Fruit fly (Drosophila melanogaster): ENCODE results near the gene CG14453.

Gene CG14453

DNA sequence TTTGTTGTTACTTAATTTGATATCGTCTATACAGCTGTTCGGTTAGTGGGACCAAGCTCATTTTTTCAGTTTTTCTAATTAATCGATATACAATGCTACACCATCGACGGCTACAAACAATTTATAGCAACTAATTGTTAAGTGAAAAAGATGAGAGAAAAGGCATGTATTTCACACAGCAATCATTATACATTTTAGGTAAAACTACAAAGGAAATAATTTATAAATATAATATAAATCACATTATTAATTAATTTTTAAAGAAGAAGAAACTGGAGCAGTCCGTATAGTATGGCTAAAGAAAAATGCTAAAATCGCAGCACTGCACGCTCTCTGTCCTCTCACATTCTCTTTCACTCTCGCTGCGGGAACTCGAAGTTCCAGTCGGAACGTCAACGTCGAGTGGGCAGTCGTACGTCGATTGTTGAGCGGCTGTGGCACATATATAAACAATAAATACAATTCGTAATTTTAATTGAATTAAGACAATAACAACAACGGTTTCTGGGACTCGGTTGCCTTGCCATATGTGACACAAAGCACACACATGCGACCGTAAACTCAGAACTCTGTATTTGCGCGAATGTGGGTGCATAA lies 34.0 kb downstream of the CG14453 start, which contains the start of the genes CG14450 and CG11367:
Gene CG14450 (minus strand): TSS at position 51 of the 597 bp plus-strand sequence.
Gene CG11367 (plus strand): TSS at position 373 of the 597 bp plus-strand sequence.
- TF ChIP-seq pan (optimal IDR thresholded peaks at IDR 0.05) (no peak), CG8478 (optimal IDR thresholded peaks at IDR 0.05) (no peak), EcR (GFP tag; optimal IDR thresholded peaks at IDR 0.05) (no peak), psq (optimal IDR thresholded peaks at IDR 0.05) (no peak), usp (GFP tag; optimal IDR thresholded peaks at IDR 0.05) (no peak), Dll (optimal IDR thresholded peaks at IDR 0.05) (no peak)

DNA sequence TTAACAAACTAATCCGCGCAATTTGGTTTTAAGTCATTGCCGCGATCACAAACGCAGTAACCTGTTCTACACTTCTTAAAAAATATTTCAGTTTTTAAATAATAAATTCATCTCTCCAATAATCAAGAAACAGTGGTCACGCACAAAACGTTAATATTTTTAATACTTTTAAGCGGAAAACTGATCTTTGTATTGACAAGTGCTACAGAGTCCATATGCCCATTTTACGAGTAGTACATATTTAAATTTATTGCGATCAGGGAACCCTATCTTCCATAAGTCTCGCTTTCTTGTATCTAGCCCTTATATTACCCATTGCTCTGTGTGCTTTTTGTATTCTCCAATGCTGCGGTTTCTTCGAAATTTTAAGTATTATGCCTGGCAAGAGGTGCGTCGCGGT lies 35.6 kb downstream of the CG14453 start, which contains the start of gene CG32454:
Gene CG32454 (plus strand): TSS at position 301 of the 400 bp plus-strand sequence.
- TF ChIP-seq usp (GFP tag; optimal IDR thresholded peaks at IDR 0.05) (no peak), EcR (GFP tag; optimal IDR thresholded peaks at IDR 0.05) (no peak), psq (optimal IDR thresholded peaks at IDR 0.05) (no peak), CG8478 (optimal IDR thresholded peaks at IDR 0.05) (no peak), pan (optimal IDR thresholded peaks at IDR 0.05) (no peak), Dll (optimal IDR thresholded peaks at IDR 0.05) (no peak)

DNA sequence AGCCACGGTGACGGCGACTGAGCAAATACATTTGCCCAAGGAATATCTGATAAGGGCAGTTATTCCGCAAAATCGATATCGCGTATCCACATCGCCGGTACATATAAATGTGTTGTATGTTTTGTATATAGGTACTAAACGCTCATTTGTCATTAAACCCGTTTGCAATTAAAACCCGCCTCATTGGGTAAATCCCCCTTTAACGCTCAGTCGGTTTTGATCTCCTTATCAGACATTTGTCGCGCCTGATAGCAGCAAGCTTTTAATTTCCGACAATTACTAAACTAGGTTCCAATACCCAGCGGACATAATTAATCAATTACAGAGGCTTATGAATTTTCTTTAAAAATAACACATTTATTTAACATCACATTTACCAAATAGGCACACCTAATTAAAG lies 37.5 kb downstream of the CG14453 start:
- no peak for TF ChIP-seq Dll (optimal IDR thresholded peaks at IDR 0.05)
- no peak for TF ChIP-seq pan (optimal IDR thresholded peaks at IDR 0.05)
- TF ChIP-seq psq (optimal IDR thresholded peaks at IDR 0.05) = no peak
- TF ChIP-seq EcR (GFP tag; optimal IDR thresholded peaks at IDR 0.05) = no peak
- TF ChIP-seq CG8478 (optimal IDR thresholded peaks at IDR 0.05) = no peak
- TF ChIP-seq usp (GFP tag; optimal IDR thresholded peaks at IDR 0.05) = no peak

- no peak for TF ChIP-seq Dll (optimal IDR thresholded peaks at IDR 0.05)
- no peak for TF ChIP-seq usp (GFP tag; optimal IDR thresholded peaks at IDR 0.05)
- no peak for TF ChIP-seq EcR (GFP tag; optimal IDR thresholded peaks at IDR 0.05)
- TF ChIP-seq CG8478 (optimal IDR thresholded peaks at IDR 0.05) = no peak
- no peak for TF ChIP-seq pan (optimal IDR thresholded peaks at IDR 0.05)
- TF ChIP-seq psq (optimal IDR thresholded peaks at IDR 0.05) = no peak
Measured at dm6 chr3L:22733607-22734006, 39.7 kb downstream of the CG14453 start.

dm6 chr3L:22737732-22738611 lies 44.1 kb downstream of the CG14453 start, which contains the start of gene CG11241:
Gene CG11241 (minus strand): TSS chr3L:22738420.
- no peak for TF ChIP-seq pan (optimal IDR thresholded peaks at IDR 0.05)
- TF ChIP-seq Dll (optimal IDR thresholded peaks at IDR 0.05) = no peak

dm6 chr3L:22741389-22742120 lies 47.7 kb downstream of the CG14453 start, which contains the start of gene CG7369:
Gene CG7369 (plus strand): TSS chr3L:22741793.
- TF ChIP-seq pan (optimal IDR thresholded peaks at IDR 0.05) = no peak
- TF ChIP-seq Dll (optimal IDR thresholded peaks at IDR 0.05) = no peak
- no peak for TF ChIP-seq psq (optimal IDR thresholded peaks at IDR 0.05)
- no peak for TF ChIP-seq usp (GFP tag; optimal IDR thresholded peaks at IDR 0.05)
- no peak for TF ChIP-seq EcR (GFP tag; optimal IDR thresholded peaks at IDR 0.05)
- no peak for TF ChIP-seq CG8478 (optimal IDR thresholded peaks at IDR 0.05)

DNA sequence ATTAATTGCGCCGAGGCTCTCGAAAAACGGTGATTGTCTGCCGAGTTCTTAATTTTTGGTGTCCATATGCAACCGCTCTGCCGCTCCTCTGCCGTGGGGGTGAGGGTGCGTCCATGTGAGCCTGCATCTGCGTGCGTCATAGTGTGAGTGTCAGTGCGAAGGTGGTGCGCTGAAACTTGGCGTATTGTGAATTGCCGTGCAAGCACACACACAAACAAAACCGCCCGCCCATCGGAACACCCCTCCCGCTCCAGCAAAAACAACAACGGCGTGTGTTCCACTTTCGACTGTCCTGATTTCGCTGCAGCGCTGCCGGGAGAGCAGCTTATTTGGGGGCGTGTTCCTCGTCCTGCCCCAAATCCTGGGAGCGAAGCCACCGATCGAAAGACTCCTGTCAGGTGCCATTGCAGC lies 48.2 kb downstream of the CG14453 start:
- no peak for TF ChIP-seq CG8478 (optimal IDR thresholded peaks at IDR 0.05)
- TF ChIP-seq usp (GFP tag; optimal IDR thresholded peaks at IDR 0.05) = no peak
- TF ChIP-seq pan (optimal IDR thresholded peaks at IDR 0.05) = no peak

- TF ChIP-seq CG8478 (optimal IDR thresholded peaks at IDR 0.05) (no peak), usp (GFP tag; optimal IDR thresholded peaks at IDR 0.05) (no peak), Dll (optimal IDR thresholded peaks at IDR 0.05) (no peak)
Measured at dm6 chr3L:22742945-22743582, 49.2 kb downstream of the CG14453 start.

Data from whole organism.